Fruit fly (Drosophila melanogaster) whole organism, embryonic: ENCODE results near the gene parvin.

Source experiments
- Atf3 ChIP-seq: fragments of 200-800 bp; sonication (Bioruptor generic); optimal IDR thresholded peaks from 3 replicates; lab custom pipeline; 2016; ENCODE audit warnings: missing biosample characterization, missing genetic modification characterization
- BEAF-32 ChIP-seq: fragments of 200-800 bp; sonication (Bioruptor generic); optimal IDR thresholded peaks from 3 replicates; lab custom pipeline; 2017; ENCODE audit warnings: missing biosample characterization, missing genetic modification characterization, mild to moderate bottlenecking, moderate library complexity, missing genetic modification reagents
- Blimp-1 ChIP-seq: fragments of 200-800 bp; sonication (Bioruptor generic); optimal IDR thresholded peaks from 3 replicates; lab custom pipeline; 2018; ENCODE audit warnings: missing biosample characterization, missing genetic modification characterization, mild to moderate bottlenecking, moderate library complexity, missing genetic modification reagents
- CG11093 ChIP-seq: fragments of 200-800 bp; sonication (Bioruptor generic); IDR thresholded peaks from 3 replicates; pipeline ENCODE4 v1.3.6; 2022; ENCODE audit warnings: missing biosample characterization, missing genetic modification characterization
- CG11696 ChIP-seq: fragments of 200-800 bp; sonication (Bioruptor generic); IDR thresholded peaks from 2 replicates; pipeline ENCODE4 v1.3.6; 2022; ENCODE audit warnings: missing biosample characterization, missing genetic modification characterization
- CG12104 ChIP-seq: fragments of 200-800 bp; sonication (Bioruptor generic); optimal IDR thresholded peaks from 3 replicates; lab custom pipeline; 2016; ENCODE audit warnings: missing biosample characterization, missing genetic modification characterization
- CG13287 ChIP-seq: fragments of 200-800 bp; sonication (Bioruptor generic); IDR thresholded peaks from 2 replicates; pipeline ENCODE4 v1.3.6; 2022; ENCODE audit warnings: missing biosample characterization, missing genetic modification characterization; ENCODE audit not compliant: partially characterized antibody
- CG15601 ChIP-seq: fragments of 200-800 bp; sonication (Bioruptor generic); optimal IDR thresholded peaks from 3 replicates; lab custom pipeline; 2019; ENCODE audit warnings: missing biosample characterization, mild to moderate bottlenecking, missing genetic modification characterization, moderate library complexity
- CG18011 ChIP-seq: fragments of 200-800 bp; sonication (Bioruptor generic); optimal IDR thresholded peaks from 2 replicates; lab custom pipeline; 2017; ENCODE audit warnings: missing biosample characterization, missing genetic modification characterization, mild to moderate bottlenecking, moderate library complexity, missing genotype
- CG18764 ChIP-seq: fragments of 200-800 bp; sonication (Bioruptor generic); optimal IDR thresholded peaks from 3 replicates; lab custom pipeline; 2016; ENCODE audit warnings: missing biosample characterization, missing genetic modification characterization
- CG2120 ChIP-seq: fragments of 200-800 bp; sonication (Bioruptor generic); optimal IDR thresholded peaks from 3 replicates; lab custom pipeline; 2016; ENCODE audit warnings: missing biosample characterization, missing genetic modification characterization
- CG31441 ChIP-seq: fragments of 200-800 bp; sonication (Bioruptor generic); IDR thresholded peaks from 2 replicates; pipeline ENCODE4 v1.3.6; 2022; ENCODE audit warnings: missing biosample characterization, missing genetic modification characterization
- CG32767 ChIP-seq: fragments of 200-800 bp; sonication (Bioruptor generic); IDR thresholded peaks from 2 replicates; pipeline ENCODE4 v1.3.6; 2022; ENCODE audit warnings: missing biosample characterization, missing genetic modification characterization
- CG32772 ChIP-seq: fragments of 200-800 bp; sonication (Bioruptor generic); IDR thresholded peaks from 2 replicates; pipeline ENCODE4 v1.3.6; 2022; ENCODE audit warnings: missing biosample characterization, missing genetic modification characterization
- CG34376 ChIP-seq: fragments of 200-800 bp; sonication (Bioruptor generic); optimal IDR thresholded peaks from 2 replicates; lab custom pipeline; 2018; ENCODE audit warnings: missing biosample characterization, mild to moderate bottlenecking, missing genetic modification characterization
- CG4360 ChIP-seq: fragments of 200-800 bp; sonication (Bioruptor generic); IDR thresholded peaks from 2 replicates; pipeline ENCODE4 v1.3.6; 2022; ENCODE audit warnings: missing biosample characterization, missing genetic modification characterization
- CG4707 ChIP-seq: fragments of 200-800 bp; sonication (Bioruptor generic); optimal IDR thresholded peaks from 2 replicates; lab custom pipeline; 2018; ENCODE audit warnings: missing biosample characterization, mild to moderate bottlenecking, missing genetic modification characterization, moderate library complexity
- CG6254 ChIP-seq: fragments of 200-800 bp; sonication (Bioruptor generic); optimal IDR thresholded peaks from 3 replicates; lab custom pipeline; 2017; ENCODE audit warnings: mild to moderate bottlenecking, missing biosample characterization, missing genetic modification reagents, missing genetic modification characterization
- CG6791 ChIP-seq: fragments of 200-800 bp; sonication (Bioruptor generic); IDR thresholded peaks from 3 replicates; pipeline ENCODE4 v1.3.6; 2022; ENCODE audit warnings: missing biosample characterization, missing genetic modification characterization; ENCODE audit not compliant: partially characterized antibody
- CG7357 ChIP-seq: fragments of 200-800 bp; sonication (Bioruptor generic); IDR thresholded peaks from 3 replicates; pipeline ENCODE4 v1.3.6; 2022; ENCODE audit warnings: missing biosample characterization, missing genetic modification characterization
- CG7963 ChIP-seq: fragments of 200-800 bp; sonication (Bioruptor generic); IDR thresholded peaks from 3 replicates; pipeline ENCODE4 v1.3.6; 2022; ENCODE audit warnings: missing biosample characterization, missing genetic modification characterization; ENCODE audit not compliant: partially characterized antibody
- CG8089 ChIP-seq: fragments of 200-800 bp; sonication (Bioruptor generic); optimal IDR thresholded peaks from 3 replicates; lab custom pipeline; 2016; ENCODE audit warnings: missing biosample characterization, missing genetic modification characterization
- CG9215 ChIP-seq: fragments of 200-800 bp; sonication (Bioruptor generic); IDR thresholded peaks from 2 replicates; pipeline ENCODE4 v1.3.6; 2022; ENCODE audit warnings: missing biosample characterization, missing genetic modification characterization
- CTCF ChIP-seq: fragments of 200-800 bp; sonication (Bioruptor generic); optimal IDR thresholded peaks from 2 replicates; lab custom pipeline; 2017; ENCODE audit warnings: missing biosample characterization, mild to moderate bottlenecking, missing genetic modification characterization, moderate library complexity
- Chrac-16 ChIP-seq: fragments of 200-800 bp; sonication (Bioruptor generic); optimal IDR thresholded peaks from 3 replicates; lab custom pipeline; 2016; ENCODE audit warnings: missing biosample characterization, missing genetic modification characterization
- CrebB ChIP-seq: fragments of 200-800 bp; sonication (Bioruptor generic); optimal IDR thresholded peaks from 3 replicates; lab custom pipeline; 2018; ENCODE audit warnings: missing biosample characterization, mild to moderate bottlenecking, missing genetic modification characterization
- H15 ChIP-seq: fragments of 200-800 bp; sonication (Bioruptor generic); IDR thresholded peaks from 3 replicates; pipeline ENCODE4 v1.3.6; 2022; ENCODE audit warnings: missing biosample characterization, missing genetic modification characterization
- HLH3B ChIP-seq: fragments of 200-800 bp; sonication (Bioruptor generic); IDR thresholded peaks from 2 replicates; pipeline ENCODE4 v1.3.6; 2022; ENCODE audit warnings: missing biosample characterization, missing genetic modification characterization
- Hand ChIP-seq: fragments of 200-800 bp; sonication (Bioruptor generic); optimal IDR thresholded peaks from 2 replicates; lab custom pipeline; 2017; ENCODE audit warnings: mild to moderate bottlenecking, missing biosample characterization, missing genetic modification reagents, missing genetic modification characterization
- HmgZ ChIP-seq: fragments of 200-800 bp; sonication (Bioruptor generic); optimal IDR thresholded peaks from 2 replicates; lab custom pipeline; 2018; ENCODE audit warnings: missing biosample characterization, mild to moderate bottlenecking, missing genetic modification characterization
- Hr78 ChIP-seq, 2 experiments: fragments of 200-800 bp in 1 of 2; fragments of >200 bp in 1 of 2; sonication (Bioruptor generic) in 1 of 2; optimal IDR thresholded peaks; 2 replicates each; lab custom pipeline; 2017 to 2019; ENCODE audit warnings: missing biosample characterization in 2 of 2, missing genetic modification characterization in 2 of 2, mild to moderate bottlenecking in 1 of 2, moderate library complexity in 1 of 2
- MTF-1 ChIP-seq: fragments of 200-800 bp; sonication (Bioruptor generic); optimal IDR thresholded peaks from 2 replicates; lab custom pipeline; 2018; ENCODE audit warnings: missing biosample characterization, mild to moderate bottlenecking, missing genetic modification characterization, borderline replicate concordance
- Nf-YA ChIP-seq: fragments of 200-800 bp; sonication (Bioruptor generic); IDR thresholded peaks from 2 replicates; pipeline ENCODE4 v1.3.6; 2022; ENCODE audit warnings: missing biosample characterization, missing genetic modification characterization
- Sin3A ChIP-seq: fragments of >200 bp; optimal IDR thresholded peaks from 2 replicates; lab custom pipeline; 2018
- Ssrp ChIP-seq: fragments of 200-800 bp; sonication (Bioruptor generic); optimal IDR thresholded peaks from 2 replicates; lab custom pipeline; 2018; ENCODE audit warnings: missing biosample characterization, mild to moderate bottlenecking, missing genetic modification characterization, moderate library complexity
- az2 ChIP-seq: fragments of 200-800 bp; sonication (Bioruptor generic); optimal IDR thresholded peaks from 3 replicates; lab custom pipeline; 2016; ENCODE audit warnings: missing biosample characterization, missing genetic modification characterization
- chm ChIP-seq: fragments of 200-800 bp; sonication (Bioruptor generic); IDR thresholded peaks from 2 replicates; pipeline ENCODE4 v1.3.6; 2022; ENCODE audit warnings: missing biosample characterization, missing genetic modification characterization
- ems ChIP-seq: fragments of 200-800 bp; sonication (Bioruptor generic); optimal IDR thresholded peaks from 3 replicates; lab custom pipeline; 2016; ENCODE audit warnings: missing biosample characterization, missing genetic modification characterization
- fd102C ChIP-seq: fragments of 200-800 bp; sonication (Bioruptor generic); optimal IDR thresholded peaks from 2 replicates; lab custom pipeline; 2018; ENCODE audit warnings: missing biosample characterization, mild to moderate bottlenecking, missing genetic modification characterization, moderate library complexity
- fd64A ChIP-seq: fragments of 200-800 bp; sonication (Bioruptor generic); optimal IDR thresholded peaks from 3 replicates; lab custom pipeline; 2018; ENCODE audit warnings: missing biosample characterization, mild to moderate bottlenecking, missing genetic modification characterization
- gcm ChIP-seq: fragments of 200-800 bp; sonication (Bioruptor generic); optimal IDR thresholded peaks from 2 replicates; lab custom pipeline; 2019; ENCODE audit warnings: missing biosample characterization, mild to moderate bottlenecking, missing genetic modification characterization, moderate library complexity
- gro ChIP-seq: fragments of 200-800 bp; sonication (Bioruptor generic); optimal IDR thresholded peaks from 2 replicates; lab custom pipeline; 2016; ENCODE audit warnings: missing biosample characterization, missing genetic modification characterization
- nerfin-1 ChIP-seq: fragments of 200-800 bp; sonication (Bioruptor generic); optimal IDR thresholded peaks from 3 replicates; lab custom pipeline; 2019; ENCODE audit warnings: missing biosample characterization, mild to moderate bottlenecking, missing genetic modification characterization, moderate library complexity
- psq ChIP-seq: fragments of 200-800 bp; sonication (Bioruptor generic); optimal IDR thresholded peaks from 2 replicates; lab custom pipeline; 2017; ENCODE audit warnings: missing biosample characterization, missing genetic modification characterization
- run ChIP-seq: fragments of 200-800 bp; sonication (Bioruptor generic); optimal IDR thresholded peaks from 3 replicates; lab custom pipeline; 2018; ENCODE audit warnings: missing biosample characterization, mild to moderate bottlenecking, missing genetic modification characterization
- seq ChIP-seq: fragments of 200-800 bp; sonication (Bioruptor generic); IDR thresholded peaks from 2 replicates; pipeline ENCODE4 v1.3.6; 2022; ENCODE audit warnings: missing biosample characterization, missing genetic modification characterization
- sna ChIP-seq: fragments of 200-800 bp; sonication (Bioruptor generic); IDR thresholded peaks from 2 replicates; pipeline ENCODE4 v1.3.6; 2022; ENCODE audit warnings: missing biosample characterization, missing genetic modification characterization; ENCODE audit not compliant: partially characterized antibody
- tap ChIP-seq: fragments of 200-800 bp; optimal IDR thresholded peaks from 3 replicates; lab custom pipeline; 2019; ENCODE audit warnings: missing biosample characterization, mild to moderate bottlenecking, missing genetic modification characterization, moderate library complexity
- tna ChIP-seq: fragments of 200-800 bp; sonication (Bioruptor generic); IDR thresholded peaks from 2 replicates; pipeline ENCODE4 v1.3.6; 2022; ENCODE audit warnings: missing biosample characterization, missing genetic modification characterization; ENCODE audit not compliant: partially characterized antibody
- toy ChIP-seq: fragments of 200-800 bp; sonication (Bioruptor generic); IDR thresholded peaks from 2 replicates; pipeline ENCODE4 v1.3.6; 2022; ENCODE audit warnings: missing biosample characterization, missing genetic modification characterization
- unpg ChIP-seq: fragments of 200-800 bp; sonication (Bioruptor generic); optimal IDR thresholded peaks from 3 replicates; lab custom pipeline; 2018; ENCODE audit warnings: missing biosample characterization, mild to moderate bottlenecking, missing genetic modification characterization, moderate library complexity
- usp ChIP-seq: fragments of >200 bp; optimal IDR thresholded peaks from 2 replicates; lab custom pipeline; 2017; ENCODE audit warnings: missing biosample characterization, missing genetic modification characterization

The parvin gene

dm6 chrX:19748565-19748964 is 2.7 kb downstream of the parvin start:
- TF ChIP-seq MTF-1 (GFP tag; lab: Kevin White, UChicago) (no peak), CG6254 (GFP tag; lab: Kevin White, UChicago) (no peak), CG6791 (GFP tag; lab: Robert Waterston, UW) (peak; percentile 63; the same call in 2 of the 3 replicates), tna (no peak), Atf3 (GFP tag; lab: Kevin White, UChicago) (no peak), nerfin-1 (tag; lab: Kevin White, UChicago) (no peak), CG31441 (GFP tag; lab: Robert Waterston, UW) (no peak), CG4360 (GFP tag; lab: Robert Waterston, UW) (no peak), CG13287 (peak; percentile 60), Chrac-16 (GFP tag; lab: Kevin White, UChicago) (no peak), toy (GFP tag; lab: Robert Waterston, UW) (no peak), BEAF-32 (GFP tag; lab: Kevin White, UChicago) (peak; percentile 64), seq (no peak), usp (GFP tag; lab: Kevin White, UChicago) (no peak), CrebB (tag; lab: Kevin White, UChicago) (no peak), Nf-YA (GFP tag; lab: Robert Waterston, UW) (no peak), CG8089 (no peak), fd64A (GFP tag; lab: Kevin White, UChicago) (no peak), CG11093 (GFP tag; lab: Robert Waterston, UW) (no peak), unpg (GFP tag; lab: Kevin White, UChicago) (no peak), tap (tag; lab: Kevin White, UChicago) (no peak), CG32767 (GFP tag; lab: Robert Waterston, UW) (no peak), CG12104 (GFP tag; lab: Kevin White, UChicago) (no peak), fd102C (GFP tag; lab: Kevin White, UChicago) (no peak), gro (no peak), run (tag; lab: Kevin White, UChicago) (no peak), HLH3B (GFP tag; lab: Robert Waterston, UW) (no peak), CG2120 (GFP tag; lab: Kevin White, UChicago) (peak; percentile 6), psq (no peak), HmgZ (tag; lab: Kevin White, UChicago) (peak; percentile 53), CTCF (GFP tag; lab: Kevin White, UChicago) (no peak), Hand (GFP tag; lab: Kevin White, UChicago) (no peak), CG18011 (no peak), CG15601 (tag; lab: Kevin White, UChicago) (no peak), CG7963 (no peak), chm (no peak), CG4707 (no peak), CG7357 (GFP tag; lab: Robert Waterston, UW) (no peak), Sin3A (lab: Kevin White, UChicago) (peak; percentile 92), CG9215 (GFP tag; lab: Robert Waterston, UW) (no peak), Ssrp (tag; lab: Kevin White, UChicago) (no peak), ems (peak; percentile 17), sna (GFP tag; lab: Robert Waterston, UW) (peak; percentile 44; the same call in 1 of the 2 replicates), az2 (GFP tag; lab: Kevin White, UChicago) (no peak), gcm (no peak), CG34376 (peak; percentile 46), CG32772 (no peak), Blimp-1 (GFP tag; lab: Kevin White, UChicago) (no peak), H15 (GFP tag; lab: Robert Waterston, UW) (no peak), Hr78 (GFP tag; optimal IDR thresholded peaks at IDR 0.05; lab: Kevin White, UChicago) (no peak), CG11696 (GFP tag; lab: Robert Waterston, UW) (no peak), CG18764 (no peak)
